Fruit fly (Drosophila melanogaster) whole organism, embryonic: ENCODE measurements around the gene Dredd.

Experiments used
- Ada2b ChIP-seq: fragments of 200-800 bp; sonication (Bioruptor generic); IDR thresholded peaks from 2 replicates; pipeline ENCODE4 v1.3.6; 2022; ENCODE audit warnings: missing biosample characterization, missing genetic modification characterization
- Aef1 ChIP-seq: fragments of 200-800 bp; sonication (Bioruptor generic); IDR thresholded peaks from 3 replicates; pipeline ENCODE4 v1.3.6; 2022; ENCODE audit warnings: missing biosample characterization, missing genetic modification characterization
- Antp ChIP-seq: fragments of 200-800 bp; sonication (Bioruptor generic); optimal IDR thresholded peaks from 3 replicates; lab custom pipeline; 2016; ENCODE audit warnings: missing biosample characterization, missing genetic modification characterization
- C15 ChIP-seq: fragments of 200-800 bp; sonication (Bioruptor generic); IDR thresholded peaks from 3 replicates; pipeline ENCODE4 v1.3.6; 2022; ENCODE audit warnings: missing biosample characterization, missing genetic modification characterization
- CG10267 ChIP-seq: fragments of 200-800 bp; sonication (Bioruptor generic); optimal IDR thresholded peaks from 2 replicates; lab custom pipeline; 2018; ENCODE audit warnings: missing biosample characterization, mild to moderate bottlenecking, missing genetic modification characterization, moderate library complexity
- CG10979 ChIP-seq: fragments of 200-800 bp; sonication (Bioruptor generic); optimal IDR thresholded peaks from 2 replicates; lab custom pipeline; 2018; ENCODE audit warnings: missing biosample characterization, mild to moderate bottlenecking, missing genetic modification characterization, moderate library complexity
- CG12104 ChIP-seq: fragments of 200-800 bp; sonication (Bioruptor generic); optimal IDR thresholded peaks from 3 replicates; lab custom pipeline; 2016; ENCODE audit warnings: missing biosample characterization, missing genetic modification characterization
- CG14014 ChIP-seq: fragments of 200-800 bp; sonication (Bioruptor generic); IDR thresholded peaks from 2 replicates; pipeline ENCODE4 v1.3.6; 2022; ENCODE audit warnings: missing biosample characterization, missing genetic modification characterization
- CG14860 ChIP-seq: fragments of 200-800 bp; sonication (Bioruptor generic); IDR thresholded peaks from 3 replicates; pipeline ENCODE4 v1.3.6; 2022; ENCODE audit warnings: missing biosample characterization, missing genetic modification characterization; ENCODE audit not compliant: partially characterized antibody
- CG1529 ChIP-seq: fragments of 200-800 bp; sonication (Bioruptor generic); optimal IDR thresholded peaks from 3 replicates; lab custom pipeline; 2018; ENCODE audit warnings: missing biosample characterization, missing genetic modification characterization
- CG16813 ChIP-seq: fragments of 200-800 bp; sonication (Bioruptor generic); IDR thresholded peaks from 3 replicates; pipeline ENCODE4 v1.3.6; 2022; ENCODE audit warnings: missing biosample characterization, missing genetic modification characterization; ENCODE audit not compliant: partially characterized antibody
- CG17568 ChIP-seq: fragments of 200-800 bp; sonication (Bioruptor generic); optimal IDR thresholded peaks from 2 replicates; lab custom pipeline; 2018; ENCODE audit warnings: missing biosample characterization, mild to moderate bottlenecking, missing genetic modification characterization, moderate library complexity
- CG1832 ChIP-seq: fragments of 200-800 bp; sonication (Bioruptor generic); optimal IDR thresholded peaks from 2 replicates; lab custom pipeline; 2017; ENCODE audit warnings: missing biosample characterization, mild to moderate bottlenecking, missing genetic modification characterization, inconsistent platforms
- CG2120 ChIP-seq: fragments of 200-800 bp; sonication (Bioruptor generic); optimal IDR thresholded peaks from 3 replicates; lab custom pipeline; 2016; ENCODE audit warnings: missing biosample characterization, missing genetic modification characterization
- CG2678 ChIP-seq: fragments of 200-800 bp; sonication (Bioruptor generic); optimal IDR thresholded peaks from 3 replicates; lab custom pipeline; 2019; ENCODE audit warnings: missing biosample characterization, mild to moderate bottlenecking, missing genetic modification characterization, moderate library complexity
- CG30431 ChIP-seq: fragments of 200-800 bp; sonication (Bioruptor generic); optimal IDR thresholded peaks from 2 replicates; lab custom pipeline; 2017; ENCODE audit warnings: missing biosample characterization, missing genetic modification characterization
- CG3065 ChIP-seq: fragments of 200-800 bp; sonication (Bioruptor generic); optimal IDR thresholded peaks from 2 replicates; lab custom pipeline; 2016; ENCODE audit warnings: missing biosample characterization, missing genetic modification characterization
- CG3847 ChIP-seq: fragments of 200-800 bp; sonication (Bioruptor generic); IDR thresholded peaks from 2 replicates; pipeline ENCODE4 v1.3.6; 2022; ENCODE audit warnings: missing biosample characterization, missing genetic modification characterization
- CG4854 ChIP-seq: fragments of 200-800 bp; sonication (Bioruptor generic); optimal IDR thresholded peaks from 2 replicates; lab custom pipeline; 2016; ENCODE audit warnings: missing biosample characterization, missing genetic modification characterization, inconsistent platforms
- CG6254 ChIP-seq: fragments of 200-800 bp; sonication (Bioruptor generic); optimal IDR thresholded peaks from 3 replicates; lab custom pipeline; 2017; ENCODE audit warnings: mild to moderate bottlenecking, missing biosample characterization, missing genetic modification reagents, missing genetic modification characterization
- CG8478 ChIP-seq: fragments of >200 bp; optimal IDR thresholded peaks from 2 replicates; lab custom pipeline; 2018
- CG8924 ChIP-seq: fragments of 200-800 bp; optimal IDR thresholded peaks from 3 replicates; lab custom pipeline; 2019; ENCODE audit warnings: missing biosample characterization, mild to moderate bottlenecking, missing genetic modification characterization, moderate library complexity
- CG9876 ChIP-seq: fragments of 200-800 bp; sonication (Bioruptor generic); optimal IDR thresholded peaks from 2 replicates; lab custom pipeline; 2016; ENCODE audit warnings: missing biosample characterization, missing genetic modification characterization
- Dbx ChIP-seq: fragments of 200-800 bp; sonication (Bioruptor generic); IDR thresholded peaks from 3 replicates; pipeline ENCODE4 v1.3.6; 2022; ENCODE audit warnings: missing biosample characterization, missing genetic modification characterization
- Dip3 ChIP-seq: fragments of 200-800 bp; sonication (Bioruptor generic); optimal IDR thresholded peaks from 3 replicates; lab custom pipeline; 2016; ENCODE audit warnings: missing biosample characterization, missing genetic modification characterization
- Eip74EF ChIP-seq, 2 experiments: fragments of 200-800 bp in 1 of 2; fragments of >200 bp in 1 of 2; sonication (Bioruptor generic) in 1 of 2; optimal IDR thresholded peaks; 2 replicates each; lab custom pipeline; 2017 to 2019; ENCODE audit warnings: missing biosample characterization in 2 of 2, missing genetic modification characterization in 2 of 2, mild to moderate bottlenecking in 1 of 2, moderate library complexity in 1 of 2
- Jarid2 ChIP-seq: fragments of 200-800 bp; sonication (Bioruptor generic); optimal IDR thresholded peaks from 3 replicates; lab custom pipeline; 2017; ENCODE audit warnings: mild to moderate bottlenecking, missing biosample characterization, missing genetic modification reagents, missing genetic modification characterization
- Nf-YB ChIP-seq: fragments of 200-800 bp; sonication (Bioruptor generic); optimal IDR thresholded peaks from 3 replicates; lab custom pipeline; 2019; ENCODE audit warnings: missing biosample characterization, mild to moderate bottlenecking, missing genetic modification characterization, moderate library complexity
- Ravus ChIP-seq: fragments of 200-800 bp; sonication (Bioruptor generic); IDR thresholded peaks from 2 replicates; pipeline ENCODE4 v1.3.6; 2022; ENCODE audit warnings: missing biosample characterization, missing genetic modification characterization
- Sin3A ChIP-seq: fragments of >200 bp; optimal IDR thresholded peaks from 2 replicates; lab custom pipeline; 2018
- Six4 ChIP-seq: fragments of 200-800 bp; sonication (Bioruptor generic); optimal IDR thresholded peaks from 2 replicates; lab custom pipeline; 2016; ENCODE audit warnings: missing biosample characterization, missing genetic modification characterization
- Xbp1 ChIP-seq: fragments of 200-800 bp; sonication (Bioruptor generic); optimal IDR thresholded peaks from 3 replicates; lab custom pipeline; 2016; ENCODE audit warnings: missing biosample characterization, mild to moderate bottlenecking, missing genetic modification characterization
- ato ChIP-seq: fragments of 200-800 bp; sonication (Bioruptor generic); IDR thresholded peaks from 2 replicates; pipeline ENCODE4 v1.3.6; 2022; ENCODE audit warnings: missing biosample characterization, missing genetic modification characterization; ENCODE audit not compliant: partially characterized antibody
- cas ChIP-seq: fragments of 200-800 bp; sonication (Bioruptor generic); IDR thresholded peaks from 2 replicates; pipeline ENCODE4 v1.3.6; 2022; ENCODE audit warnings: missing biosample characterization, missing genetic modification characterization
- cato ChIP-seq: fragments of 200-800 bp; sonication (Bioruptor generic); optimal IDR thresholded peaks from 2 replicates; lab custom pipeline; 2016; ENCODE audit warnings: missing biosample characterization, missing genetic modification characterization, borderline replicate concordance
- dati ChIP-seq: fragments of 200-800 bp; sonication (Bioruptor generic); IDR thresholded peaks from 2 replicates; pipeline ENCODE4 v1.3.6; 2022; ENCODE audit warnings: missing biosample characterization, missing genetic modification characterization
- dmrt11E ChIP-seq: fragments of 200-800 bp; sonication (Bioruptor generic); optimal IDR thresholded peaks from 3 replicates; lab custom pipeline; 2018; ENCODE audit warnings: missing biosample characterization, mild to moderate bottlenecking, missing genetic modification characterization, moderate library complexity
- fd102C ChIP-seq: fragments of 200-800 bp; sonication (Bioruptor generic); optimal IDR thresholded peaks from 2 replicates; lab custom pipeline; 2018; ENCODE audit warnings: missing biosample characterization, mild to moderate bottlenecking, missing genetic modification characterization, moderate library complexity
- fd96Cb ChIP-seq: fragments of 200-800 bp; sonication (Bioruptor generic); optimal IDR thresholded peaks from 2 replicates; lab custom pipeline; 2018; ENCODE audit warnings: missing biosample characterization, mild to moderate bottlenecking, missing genetic modification characterization, moderate library complexity
- fru ChIP-seq: fragments of >200 bp; optimal IDR thresholded peaks from 2 replicates; lab custom pipeline; 2017
- hb ChIP-seq: fragments of 200-800 bp; sonication (Bioruptor generic); IDR thresholded peaks from 3 replicates; pipeline ENCODE4 v1.3.6; 2022; ENCODE audit warnings: missing biosample characterization, missing genetic modification characterization; ENCODE audit not compliant: partially characterized antibody
- lola ChIP-seq, 3 experiments: fragments of >200 bp in 2 of 3; fragments of 200-800 bp in 1 of 3; sonication (Bioruptor generic) in 1 of 3; optimal IDR thresholded peaks; 2 replicates each; lab custom pipeline; 2017 to 2019; ENCODE audit warnings: missing biosample characterization in 3 of 3, missing genetic modification characterization in 3 of 3, mild to moderate bottlenecking in 1 of 3, moderate library complexity in 1 of 3
- slbo ChIP-seq: fragments of 200-800 bp; sonication (Bioruptor generic); IDR thresholded peaks from 2 replicates; pipeline ENCODE4 v1.3.6; 2022; ENCODE audit warnings: missing biosample characterization, missing genetic modification characterization
- sob ChIP-seq: fragments of 200-800 bp; sonication (Bioruptor generic); IDR thresholded peaks from 2 replicates; pipeline ENCODE4 v1.3.6; 2022; ENCODE audit warnings: missing biosample characterization, missing genetic modification characterization
- ssp ChIP-seq: fragments of 200-800 bp; sonication (Bioruptor generic); IDR thresholded peaks from 2 replicates; pipeline ENCODE4 v1.3.6; 2022; ENCODE audit warnings: missing biosample characterization, missing genetic modification characterization
- stwl ChIP-seq: fragments of 200-800 bp; sonication (Bioruptor generic); optimal IDR thresholded peaks from 3 replicates; lab custom pipeline; 2018; ENCODE audit warnings: missing biosample characterization, mild to moderate bottlenecking, missing genetic modification characterization, moderate library complexity
- tup ChIP-seq: fragments of 200-800 bp; sonication (Bioruptor generic); optimal IDR thresholded peaks from 2 replicates; lab custom pipeline; 2016; ENCODE audit warnings: missing biosample characterization, mild to moderate bottlenecking, missing genetic modification characterization, moderate library complexity
- tx ChIP-seq: fragments of 200-800 bp; sonication (Bioruptor generic); optimal IDR thresholded peaks from 2 replicates; lab custom pipeline; 2016; ENCODE audit warnings: missing biosample characterization, missing genetic modification characterization
- wdn ChIP-seq: fragments of 200-800 bp; sonication (Bioruptor generic); IDR thresholded peaks from 2 replicates; pipeline ENCODE4 v1.3.6; 2022; ENCODE audit warnings: missing biosample characterization, missing genetic modification characterization

Dredd gene

DNA sequence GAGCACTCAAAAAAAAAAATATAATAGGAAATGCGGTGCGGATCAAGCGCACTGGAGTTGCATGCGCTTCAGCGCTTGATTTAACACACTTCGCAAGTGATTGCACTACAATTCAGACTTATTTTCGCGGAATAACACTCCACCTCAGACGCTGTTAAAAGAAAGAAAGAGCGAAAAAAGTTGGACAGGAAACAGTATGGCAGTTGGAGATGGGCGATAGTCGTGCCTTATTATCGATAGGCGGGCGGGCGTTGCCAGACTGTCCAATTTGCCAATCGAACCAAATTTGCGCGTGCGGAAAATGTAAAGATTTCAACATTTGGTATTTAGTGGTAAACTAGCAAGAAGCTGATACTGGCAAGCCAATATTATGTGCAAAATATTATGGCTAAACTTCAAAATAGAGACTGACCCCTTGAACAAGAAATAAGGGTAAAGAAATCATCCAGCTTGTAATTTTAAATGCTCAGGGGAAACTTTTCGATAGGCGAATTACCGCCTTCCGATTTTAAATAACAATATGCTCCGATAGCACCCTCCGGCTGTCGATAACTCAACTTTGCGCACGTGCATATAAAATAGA lies 6.0 kb downstream of the Dredd start, which contains the start of the genes RpL36 and Mybbp1A (continued):
- peak; percentile 52 for TF ChIP-seq Nf-YB (GFP tag; lab: Kevin White, UChicago)

DNA sequence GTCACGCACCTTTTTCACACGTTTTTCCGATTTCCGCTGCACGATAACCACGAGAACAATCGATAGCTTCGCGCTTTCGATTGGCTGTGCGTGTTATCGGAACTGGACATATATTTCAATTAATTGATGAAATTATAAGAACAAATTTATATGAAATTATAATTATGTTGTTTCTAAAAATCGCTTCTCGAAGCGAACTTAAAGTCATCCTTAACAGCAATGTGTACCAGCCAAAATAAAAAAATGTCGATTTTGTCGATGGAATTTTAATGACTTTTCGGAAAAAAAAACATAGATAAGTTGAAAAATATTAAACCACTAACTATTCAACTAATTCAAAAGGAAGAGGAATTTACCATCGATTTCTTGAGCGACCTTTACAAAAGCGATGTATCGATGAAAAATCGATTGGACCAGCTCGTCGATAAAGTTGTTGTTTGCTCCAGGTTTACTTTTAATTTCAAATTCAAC lies 10.2 kb downstream of the Dredd start, which contains the start of the genes CG13364 and Hinfp:
CG13364 (minus strand) TSS at position 47 of the 471 bp plus-strand sequence.
Hinfp (plus strand) TSS at position 386 of the 471 bp plus-strand sequence.
- TF ChIP-seq CG2120 (GFP tag; lab: Kevin White, UChicago) (no peak), lola (GFP tag; optimal IDR thresholded peaks at IDR 0.05; lab: Kevin White, UChicago) (no peak), CG1832 (no peak), fru (lab: Kevin White, UChicago) (no peak), fd96Cb (no peak), CG17568 (no peak), Jarid2 (no peak), CG3065 (GFP tag; lab: Kevin White, UChicago) (no peak), CG10979 (tag; lab: Kevin White, UChicago) (no peak), CG3847 (GFP tag; lab: Robert Waterston, UW) (no peak), CG10267 (tag; lab: Kevin White, UChicago) (peak; percentile 34), Dip3 (GFP tag; lab: Kevin White, UChicago) (no peak), Ravus (GFP tag; lab: Robert Waterston, UW) (no peak), CG14860 (peak; percentile 82), Dbx (GFP tag; lab: Robert Waterston, UW) (no peak), hb (GFP tag; lab: Robert Waterston, UW) (peak; percentile 84), wdn (GFP tag; lab: Robert Waterston, UW) (no peak), ato (GFP tag; lab: Robert Waterston, UW) (peak; percentile 54), dmrt11E (tag; lab: Kevin White, UChicago) (no peak), CG1529 (GFP tag; lab: Kevin White, UChicago) (no peak), Xbp1 (no peak), CG2678 (peak; percentile 6), stwl (tag; lab: Kevin White, UChicago) (peak; percentile 54), Antp (GFP tag; lab: Kevin White, UChicago) (no peak), cato (no peak), CG12104 (GFP tag; lab: Kevin White, UChicago) (no peak), CG8924 (tag; lab: Kevin White, UChicago) (no peak), CG6254 (GFP tag; lab: Kevin White, UChicago) (no peak), sob (no peak), CG8478 (lab: Kevin White, UChicago) (no peak), dati (no peak), Sin3A (lab: Kevin White, UChicago) (peak; percentile 33), slbo (no peak), Ada2b (GFP tag; lab: Robert Waterston, UW) (no peak), fd102C (GFP tag; lab: Kevin White, UChicago) (no peak), CG9876 (GFP tag; lab: Kevin White, UChicago) (no peak), C15 (no peak), CG4854 (no peak), CG14014 (GFP tag; lab: Robert Waterston, UW) (no peak), Aef1 (GFP tag; lab: Robert Waterston, UW) (no peak), Six4 (GFP tag; lab: Kevin White, UChicago) (no peak), tx (no peak), ssp (no peak), tup (GFP tag; lab: Kevin White, UChicago) (no peak), CG30431 (GFP tag; lab: Kevin White, UChicago) (no peak), Eip74EF (GFP tag; optimal IDR thresholded peaks at IDR 0.05; lab: Kevin White, UChicago) (no peak), cas (GFP tag; lab: Robert Waterston, UW) (no peak), CG16813 (GFP tag; lab: Robert Waterston, UW) (peak; percentile 82)
